Worm (Caenorhabditis elegans): ENCODE measurements around the gene nhr-271.
A peak's percentile ranks its signal among the peaks of the same experiment; 100 is the strongest.

nhr-271 gene

DNA sequence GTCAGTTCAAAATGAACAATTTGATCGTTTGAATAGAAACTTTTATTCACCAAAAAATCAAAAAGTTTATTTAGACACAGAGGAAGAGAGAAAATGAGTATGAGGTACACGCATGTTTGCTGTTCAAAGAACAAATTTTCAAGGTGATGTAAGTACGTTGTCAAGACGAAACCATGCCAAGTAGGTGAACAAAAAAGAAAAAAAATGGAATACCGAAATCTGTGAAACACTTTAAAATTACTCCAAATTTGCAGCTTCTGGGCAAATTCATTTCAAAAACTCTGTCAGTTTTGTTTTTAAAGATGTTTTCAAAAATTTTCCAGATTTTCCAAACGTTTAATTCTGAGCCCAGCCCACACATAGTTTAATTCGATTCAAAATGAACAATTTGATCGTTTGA is at the start of gene nhr-271:
Gene nhr-271 (minus strand): TSS at position 101 of the 400 bp plus-strand sequence.
- TF ChIP-seq set-16 (GFP tag; IDR thresholded peaks at IDR 0.05) = no peak
- no peak for TF ChIP-seq dve-1 (tag; optimal IDR thresholded peaks at IDR 0.05; ENCODE audit: insufficient read depth)
- no peak for TF ChIP-seq tag-97 (GFP tag; IDR thresholded peaks at IDR 0.05)
- no peak for TF ChIP-seq Y5F2A.4 (GFP tag; optimal IDR thresholded peaks at IDR 0.05)
- no peak for TF ChIP-seq ces-1 (GFP tag; optimal IDR thresholded peaks at IDR 0.05)
- no peak for TF ChIP-seq hmg-1.1 (GFP tag; IDR thresholded peaks at IDR 0.05)
- TF ChIP-seq R02D3.7 (tag; optimal IDR thresholded peaks at IDR 0.05) = no peak

ce11 chrV:16629600-16629999 is 49.3 kb upstream of the nhr-271 start, which contains the start of gene srd-21:
Gene srd-21 (plus strand): TSS chrV:16629900.
- TF ChIP-seq aha-1 (tag) (peak; percentile 58), Y75B8A.6 (GFP tag; IDR thresholded peaks at IDR 0.05) (no peak), sdz-12 (GFP tag; optimal IDR thresholded peaks at IDR 0.05) (no peak), cey-2 (tag; optimal IDR thresholded peaks at IDR 0.05; ENCODE audit: borderline replicate concordance, insufficient read depth) (no peak), daf-12 (tag; optimal IDR thresholded peaks at IDR 0.05) (no peak), saeg-2 (GFP tag; IDR thresholded peaks at IDR 0.05) (no peak), lin-13 (GFP tag; optimal IDR thresholded peaks at IDR 0.05) (no peak), nhr-42 (GFP tag; IDR thresholded peaks at IDR 0.05) (no peak), lin-15B (tag; optimal IDR thresholded peaks at IDR 0.05) (no peak), unc-62 (GFP tag; optimal IDR thresholded peaks at IDR 0.05 in 1 of 2) (peak in 1 of 2 experiments; percentile 27), unc-62 (tag; optimal IDR thresholded peaks at IDR 0.05) (no peak), arid-1 (GFP tag; conservative IDR thresholded peaks at IDR 0.05) (no peak), madf-5 (GFP tag; IDR thresholded peaks at IDR 0.05) (no peak), F26F4.8 (GFP tag; conservative IDR thresholded peaks at IDR 0.05) (no peak), snpc-4 (tag; optimal IDR thresholded peaks at IDR 0.05) (no peak), unc-39 (tag; optimal IDR thresholded peaks at IDR 0.05) (no peak)

DNA sequence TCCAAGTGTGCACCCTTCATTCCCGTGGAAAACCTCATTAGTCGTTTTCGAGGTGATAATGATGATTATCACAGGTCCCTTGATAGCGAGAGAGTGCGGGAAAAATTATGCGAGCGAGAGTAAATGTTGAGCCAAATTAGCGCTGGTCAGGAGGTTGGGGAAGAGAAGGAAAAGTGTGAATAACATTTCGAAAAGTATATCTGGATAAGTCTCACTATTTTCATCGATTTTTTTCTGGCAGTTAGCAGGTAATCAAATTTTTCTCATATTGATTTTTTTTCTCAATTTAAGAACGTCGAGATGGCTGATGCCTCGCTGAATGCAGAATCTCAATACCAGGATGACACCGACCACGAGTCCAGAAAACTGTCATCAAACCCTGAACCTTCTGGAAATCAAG is 48.7 kb upstream of the nhr-271 start, which contains the start of gene W06G6.2:
Gene W06G6.2 (plus strand): TSS at position 301 of the 400 bp plus-strand sequence.
- no peak for TF ChIP-seq unc-39 (tag; optimal IDR thresholded peaks at IDR 0.05)
- TF ChIP-seq nhr-76 (tag; optimal IDR thresholded peaks at IDR 0.05) = no peak
- TF ChIP-seq attf-4 (tag; optimal IDR thresholded peaks at IDR 0.05) = no peak
- TF ChIP-seq Y75B8A.6 (GFP tag; IDR thresholded peaks at IDR 0.05) = no peak
- TF ChIP-seq nhr-28 (tag; optimal IDR thresholded peaks at IDR 0.05) = no peak
- TF ChIP-seq duxl-1 (tag; optimal IDR thresholded peaks at IDR 0.05; ENCODE audit: poor library complexity) = no peak
- no peak for TF ChIP-seq ZK546.5 (tag; optimal IDR thresholded peaks at IDR 0.05)
- no peak for TF ChIP-seq ceh-82 (tag; optimal IDR thresholded peaks at IDR 0.05)
- no peak for TF ChIP-seq fkh-10 (GFP tag; optimal IDR thresholded peaks at IDR 0.05)
- TF ChIP-seq daf-16 (GFP tag; optimal IDR thresholded peaks at IDR 0.05) = no peak
- no peak for TF ChIP-seq daf-16 (tag; optimal IDR thresholded peaks at IDR 0.05)
- TF ChIP-seq ceh-32 (tag; optimal IDR thresholded peaks at IDR 0.05; ENCODE audit: poor library complexity) = no peak
- no peak for TF ChIP-seq snpc-1.2 (GFP tag; IDR thresholded peaks at IDR 0.05)
- TF ChIP-seq dve-1 (tag; optimal IDR thresholded peaks at IDR 0.05; ENCODE audit: insufficient read depth) = no peak
- TF ChIP-seq saeg-2 (GFP tag; IDR thresholded peaks at IDR 0.05) = no peak
- TF ChIP-seq zip-11 (GFP tag; IDR thresholded peaks at IDR 0.05) = no peak
- no peak for TF ChIP-seq hlh-30 (tag; optimal IDR thresholded peaks at IDR 0.05; ENCODE audit: insufficient read depth)

- TF ChIP-seq php-3 (GFP tag; IDR thresholded peaks at IDR 0.05) (peak; percentile 59; the same call in 1 of the 2 replicates), ceh-28 (tag; optimal IDR thresholded peaks at IDR 0.05) (no peak), nhr-77 (tag; optimal IDR thresholded peaks at IDR 0.05) (no peak), pqm-1 (tag; optimal IDR thresholded peaks at IDR 0.05) (peak; percentile 62), lin-1 (GFP tag; IDR thresholded peaks at IDR 0.05) (no peak), nhr-28 (tag; optimal IDR thresholded peaks at IDR 0.05) (peak; percentile 7), hlh-11 (tag; optimal IDR thresholded peaks at IDR 0.05) (peak; percentile 4), nhr-102 (tag; optimal IDR thresholded peaks at IDR 0.05) (no peak)
These were observed 47.6 kb upstream of the nhr-271 start, which contains the start of gene oac-53 for ce11 chrV:16627962-16628361. Gene oac-53 (minus strand): TSS chrV:16627970.

All from whole organism, L4 larva.